Worm (Caenorhabditis elegans): ENCODE measurements around the gene snf-3.
A peak's percentile ranks its signal among the peaks of the same experiment; 100 is the strongest.

Gene snf-3

DNA sequence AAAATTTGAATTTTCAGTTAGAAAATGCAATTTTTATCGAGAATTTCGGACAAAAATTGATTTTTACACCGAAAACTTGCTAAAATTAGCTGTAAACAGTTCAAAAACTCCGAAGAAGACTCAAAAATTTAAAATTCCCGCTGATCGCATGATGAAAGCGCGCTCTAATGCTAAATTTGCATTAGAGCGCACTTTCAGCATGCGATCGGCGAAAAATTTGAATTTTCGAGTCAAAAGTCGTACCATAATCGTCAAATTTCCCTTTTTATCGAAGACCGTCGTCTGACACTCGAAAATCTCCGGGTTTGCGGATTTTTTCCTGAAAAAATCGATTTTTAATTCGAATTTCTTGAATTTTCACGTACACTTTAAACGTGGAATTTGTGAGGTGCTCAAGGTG, 41.5 kb downstream of the snf-3 start:
- TF ChIP-seq ztf-23 (GFP tag; IDR thresholded peaks at IDR 0.05) (no peak), T22C8.4 (GFP tag; IDR thresholded peaks at IDR 0.05) (no peak), tab-1 (GFP tag; IDR thresholded peaks at IDR 0.05) (no peak), med-1 (GFP tag; optimal IDR thresholded peaks at IDR 0.05; ENCODE audit: insufficient read depth) (no peak), klf-2 (GFP tag; conservative IDR thresholded peaks at IDR 0.05) (no peak), ztf-29 (GFP tag; IDR thresholded peaks at IDR 0.05) (no peak), flt-1 (GFP tag; IDR thresholded peaks at IDR 0.05) (no peak), ref-1 (GFP tag; conservative IDR thresholded peaks at IDR 0.05) (no peak), cog-1 (tag; optimal IDR thresholded peaks at IDR 0.05) (no peak)

DNA sequence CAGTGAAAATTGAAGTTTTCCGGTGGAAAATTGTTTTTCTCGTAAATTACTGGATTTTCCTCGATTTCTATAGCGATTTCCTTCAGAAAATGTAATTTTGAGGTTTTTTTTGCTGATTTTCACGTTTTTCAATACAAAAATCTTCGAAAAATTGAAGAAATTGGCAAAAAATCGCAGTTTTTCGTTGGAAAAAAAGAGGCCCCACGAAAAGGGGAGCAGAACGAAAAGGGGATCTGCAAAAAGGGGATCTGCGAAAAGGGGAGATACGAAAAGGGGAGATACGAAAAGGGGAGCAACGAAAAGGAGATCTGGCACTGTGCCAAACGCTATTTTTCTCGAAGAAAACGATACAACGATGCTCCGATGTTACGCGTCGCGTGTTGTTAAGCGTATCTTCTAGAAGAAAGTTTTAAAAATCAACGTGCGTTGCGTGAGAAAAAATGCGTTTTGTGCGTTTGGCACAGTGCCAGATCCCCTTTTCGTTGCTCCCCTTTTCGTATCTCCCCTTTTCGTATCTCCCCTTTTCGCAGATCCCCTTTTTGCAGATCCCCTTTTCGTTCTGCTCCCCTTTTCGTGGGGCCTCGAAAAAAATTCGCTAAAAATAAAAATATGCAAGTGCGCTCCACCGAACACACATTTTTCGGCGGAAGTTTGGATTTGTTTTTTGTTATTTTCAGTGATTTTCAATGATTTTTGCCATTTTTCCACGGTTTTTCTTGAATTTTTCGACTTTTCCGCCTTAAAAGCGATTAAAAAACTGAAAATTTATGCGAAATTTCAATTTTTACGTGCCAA, 42.7 kb downstream of the snf-3 start:
- TF ChIP-seq cog-1 (tag; optimal IDR thresholded peaks at IDR 0.05) = peak; percentile 5
- 0 out of 2 replicates have a peak, but pooled peaks have one; percentile 7 for TF ChIP-seq T22C8.4 (GFP tag; IDR thresholded peaks at IDR 0.05)
- peak; percentile 62; the same call in 1 of the 2 replicates for TF ChIP-seq ztf-23 (GFP tag; IDR thresholded peaks at IDR 0.05)
- TF ChIP-seq klf-2 (GFP tag; conservative IDR thresholded peaks at IDR 0.05) = 0 out of 2 replicates have a peak, but pooled peaks have one; percentile 42
- TF ChIP-seq flt-1 (GFP tag; IDR thresholded peaks at IDR 0.05) = 0 out of 2 replicates have a peak, but pooled peaks have one; percentile 44

DNA sequence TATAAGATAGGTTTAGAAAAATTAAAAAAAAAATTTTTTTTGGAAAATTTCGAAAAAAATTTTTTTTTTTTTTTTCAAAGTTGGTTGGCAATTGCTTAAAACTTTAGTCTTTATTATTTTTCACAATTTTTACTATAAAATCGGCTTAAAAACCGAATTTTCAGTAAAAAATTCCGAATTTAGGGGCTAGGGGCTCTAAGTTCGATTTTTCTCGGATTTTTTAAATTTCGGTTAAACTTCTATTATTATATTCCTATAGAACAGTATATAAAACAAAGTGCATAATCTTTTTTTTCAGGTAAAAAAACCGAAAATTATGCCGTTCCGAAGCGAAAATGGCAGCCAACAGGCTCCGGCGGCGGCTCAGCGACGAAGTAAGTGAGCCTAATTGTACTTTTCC, 44.7 kb downstream of the snf-3 start, which contains the start of gene pod-2:
Gene pod-2, plus strand, starts transcription at position 301 of the 400 bp plus-strand sequence.
- TF ChIP-seq ref-1 (GFP tag; conservative IDR thresholded peaks at IDR 0.05) (no peak), ztf-23 (GFP tag; IDR thresholded peaks at IDR 0.05) (no peak), med-1 (GFP tag; optimal IDR thresholded peaks at IDR 0.05; ENCODE audit: insufficient read depth) (no peak), cog-1 (tag; optimal IDR thresholded peaks at IDR 0.05) (no peak), tab-1 (GFP tag; IDR thresholded peaks at IDR 0.05) (no peak), ztf-29 (GFP tag; IDR thresholded peaks at IDR 0.05) (no peak), T22C8.4 (GFP tag; IDR thresholded peaks at IDR 0.05) (no peak), flt-1 (GFP tag; IDR thresholded peaks at IDR 0.05) (no peak)

DNA sequence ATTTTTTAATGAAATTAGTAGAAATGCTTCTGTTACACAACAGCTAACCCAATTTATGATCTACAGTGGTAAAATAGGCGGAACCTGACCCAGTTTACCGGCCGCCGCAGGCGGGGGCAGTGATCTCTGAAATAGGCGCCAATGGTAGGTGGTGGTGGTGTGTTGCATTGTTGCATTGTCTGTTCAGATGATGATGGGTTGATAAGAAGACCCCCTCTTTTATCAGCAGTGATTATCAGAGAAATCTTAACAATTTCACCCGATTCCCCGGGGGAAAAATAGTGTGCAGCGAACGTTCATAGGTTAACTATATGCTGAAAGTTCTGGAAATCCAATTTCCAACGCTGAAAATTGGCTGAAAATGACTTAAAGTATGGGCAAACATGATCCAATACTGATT, 46.8 kb downstream of the snf-3 start:
- no peak for TF ChIP-seq ztf-29 (GFP tag; IDR thresholded peaks at IDR 0.05)
- no peak for TF ChIP-seq ztf-23 (GFP tag; IDR thresholded peaks at IDR 0.05)
- TF ChIP-seq tab-1 (GFP tag; IDR thresholded peaks at IDR 0.05) = no peak
- no peak for TF ChIP-seq T22C8.4 (GFP tag; IDR thresholded peaks at IDR 0.05)
- no peak for TF ChIP-seq klf-2 (GFP tag; conservative IDR thresholded peaks at IDR 0.05)
- TF ChIP-seq ref-1 (GFP tag; conservative IDR thresholded peaks at IDR 0.05) = no peak
- no peak for TF ChIP-seq cog-1 (tag; optimal IDR thresholded peaks at IDR 0.05)
- TF ChIP-seq med-1 (GFP tag; optimal IDR thresholded peaks at IDR 0.05; ENCODE audit: insufficient read depth) = no peak
- TF ChIP-seq flt-1 (GFP tag; IDR thresholded peaks at IDR 0.05) = no peak

- TF ChIP-seq ztf-29 (GFP tag; IDR thresholded peaks at IDR 0.05) = no peak
- TF ChIP-seq ref-1 (GFP tag; conservative IDR thresholded peaks at IDR 0.05) = no peak
- TF ChIP-seq med-1 (GFP tag; optimal IDR thresholded peaks at IDR 0.05; ENCODE audit: insufficient read depth) = no peak
- TF ChIP-seq cog-1 (tag; optimal IDR thresholded peaks at IDR 0.05) = no peak
- no peak for TF ChIP-seq klf-2 (GFP tag; conservative IDR thresholded peaks at IDR 0.05)
- no peak for TF ChIP-seq tab-1 (GFP tag; IDR thresholded peaks at IDR 0.05)
- TF ChIP-seq flt-1 (GFP tag; IDR thresholded peaks at IDR 0.05) = no peak
- TF ChIP-seq ztf-23 (GFP tag; IDR thresholded peaks at IDR 0.05) = no peak
- TF ChIP-seq T22C8.4 (GFP tag; IDR thresholded peaks at IDR 0.05) = no peak
Measured at ce11 chrII:1140689-1141088, 48.9 kb downstream of the snf-3 start, which contains the start of gene W09B6.4. TSS of gene W09B6.4 (minus strand) at chrII:1140839.

- TF ChIP-seq ref-1 (GFP tag; conservative IDR thresholded peaks at IDR 0.05) (no peak), cog-1 (tag; optimal IDR thresholded peaks at IDR 0.05) (no peak), ztf-23 (GFP tag; IDR thresholded peaks at IDR 0.05) (no peak), med-1 (GFP tag; optimal IDR thresholded peaks at IDR 0.05; ENCODE audit: insufficient read depth) (no peak), tab-1 (GFP tag; IDR thresholded peaks at IDR 0.05) (no peak), T22C8.4 (GFP tag; IDR thresholded peaks at IDR 0.05) (no peak), flt-1 (GFP tag; IDR thresholded peaks at IDR 0.05) (no peak), ztf-29 (GFP tag; IDR thresholded peaks at IDR 0.05) (no peak), klf-2 (GFP tag; conservative IDR thresholded peaks at IDR 0.05) (no peak)
Measured at ce11 chrII:1141720-1142574, 50.1 kb downstream of the snf-3 start.

DNA sequence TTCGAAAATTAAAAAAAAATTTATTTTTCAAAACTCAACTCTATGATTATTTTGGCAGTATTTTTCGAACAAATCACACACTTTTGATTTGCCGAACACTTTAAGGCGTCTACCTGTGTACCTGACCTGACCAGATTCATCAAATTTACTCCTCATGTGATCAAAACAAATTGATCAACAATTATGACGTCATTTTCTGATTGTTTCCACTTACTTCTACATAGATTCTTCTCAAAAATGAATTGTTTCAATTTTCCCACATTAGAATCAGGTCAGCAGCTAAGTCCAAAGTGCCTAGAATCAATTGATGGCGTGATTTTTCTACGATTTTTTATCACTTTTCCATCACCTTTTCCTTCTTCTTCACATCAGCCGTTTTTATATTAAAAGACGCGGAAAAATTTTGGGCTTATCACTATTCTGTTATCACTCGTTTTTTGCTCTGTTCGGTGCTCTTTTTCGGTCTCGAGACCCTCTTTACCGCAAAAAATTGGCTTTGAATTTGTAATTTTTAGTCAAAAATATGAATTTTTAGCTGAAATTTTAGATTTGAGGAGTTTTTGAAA, 51.5 kb downstream of the snf-3 start:
- no peak for TF ChIP-seq klf-2 (GFP tag; conservative IDR thresholded peaks at IDR 0.05)
- no peak for TF ChIP-seq ztf-29 (GFP tag; IDR thresholded peaks at IDR 0.05)
- no peak for TF ChIP-seq med-1 (GFP tag; optimal IDR thresholded peaks at IDR 0.05; ENCODE audit: insufficient read depth)
- TF ChIP-seq ref-1 (GFP tag; conservative IDR thresholded peaks at IDR 0.05) = no peak
- TF ChIP-seq ztf-23 (GFP tag; IDR thresholded peaks at IDR 0.05) = no peak
- no peak for TF ChIP-seq tab-1 (GFP tag; IDR thresholded peaks at IDR 0.05)
- TF ChIP-seq T22C8.4 (GFP tag; IDR thresholded peaks at IDR 0.05) = no peak
- no peak for TF ChIP-seq flt-1 (GFP tag; IDR thresholded peaks at IDR 0.05)
- no peak for TF ChIP-seq cog-1 (tag; optimal IDR thresholded peaks at IDR 0.05)

Data from whole organism, midembryonic.